Worm (Caenorhabditis elegans): Measurements from ENCODE around the gene egl-20.

egl-20 gene

DNA sequence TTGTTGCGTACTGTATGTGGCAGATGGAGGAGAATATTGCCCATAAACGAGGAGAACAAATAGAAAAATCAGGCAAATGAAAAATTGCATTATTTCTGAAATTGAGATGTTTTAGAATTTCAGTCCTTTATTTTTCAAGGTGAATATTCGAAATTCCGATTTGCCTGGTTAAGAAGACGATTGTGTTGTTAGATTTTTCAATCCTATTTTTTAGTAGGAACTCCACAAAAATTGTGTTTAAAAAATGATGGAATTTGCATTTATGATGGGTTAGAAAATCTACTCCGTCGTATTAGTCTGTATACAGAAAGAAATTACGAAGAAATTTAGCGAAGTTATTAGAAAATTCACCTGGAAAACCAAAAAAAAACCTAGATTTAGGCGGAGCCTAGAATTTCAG is at the start of gene egl-20:
Gene egl-20, minus strand, starts transcription at position 101 of the 400 bp plus-strand sequence.
- TF ChIP-seq tag-97 (GFP tag; IDR thresholded peaks at IDR 0.05) (no peak), ZK546.5 (tag; optimal IDR thresholded peaks at IDR 0.05) (no peak)

DNA sequence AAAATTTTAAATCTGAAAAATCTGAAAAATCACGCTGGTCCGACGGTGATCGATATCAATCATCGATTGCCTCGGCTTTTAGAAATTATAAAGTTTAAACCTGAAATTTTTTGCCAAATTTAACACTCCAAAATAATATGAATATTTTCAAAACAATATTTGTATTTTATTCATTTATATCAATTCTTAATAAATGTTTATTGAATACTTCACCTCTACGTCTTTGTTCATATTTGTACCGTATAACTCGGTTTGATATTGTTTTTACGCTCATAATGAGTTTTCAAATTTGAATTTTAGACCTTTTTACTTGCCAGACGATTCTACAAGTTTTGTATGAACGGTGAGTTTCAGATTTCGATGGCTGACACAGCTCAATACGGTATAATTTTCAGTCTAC is 49.4 kb upstream of the egl-20 start, which contains the start of the genes K07F5.15 and K07F5.22:
Gene K07F5.15, plus strand, starts transcription at position 301 of the 400 bp plus-strand sequence.
Gene K07F5.22, plus strand, starts transcription at position 301 of the 400 bp plus-strand sequence.
- TF ChIP-seq ceh-28 (tag; optimal IDR thresholded peaks at IDR 0.05): no peak
- no peak for TF ChIP-seq nhr-48 (tag; optimal IDR thresholded peaks at IDR 0.05)
- no peak for TF ChIP-seq nhr-25 (tag; optimal IDR thresholded peaks at IDR 0.05; ENCODE audit: borderline replicate concordance, insufficient read depth)
- no peak for TF ChIP-seq nhr-10 (tag; optimal IDR thresholded peaks at IDR 0.05)
- TF ChIP-seq ZK546.5 (tag; optimal IDR thresholded peaks at IDR 0.05): no peak
- no peak for TF ChIP-seq ztf-11 (tag; optimal IDR thresholded peaks at IDR 0.05)
- TF ChIP-seq ceh-82 (tag; optimal IDR thresholded peaks at IDR 0.05): no peak
- no peak for TF ChIP-seq zfp-2 (tag; optimal IDR thresholded peaks at IDR 0.05)
- TF ChIP-seq lin-39 (tag; optimal IDR thresholded peaks at IDR 0.05): no peak
- TF ChIP-seq lin-15B (tag; optimal IDR thresholded peaks at IDR 0.05): no peak
- TF ChIP-seq mxl-3 (GFP tag; optimal IDR thresholded peaks at IDR 0.05): no peak
- no peak for TF ChIP-seq nhr-11 (tag; optimal IDR thresholded peaks at IDR 0.05)
- no peak for TF ChIP-seq php-3 (GFP tag; IDR thresholded peaks at IDR 0.05)
- TF ChIP-seq duxl-1 (tag; optimal IDR thresholded peaks at IDR 0.05; ENCODE audit: poor library complexity): no peak
- TF ChIP-seq daf-8 (GFP tag; IDR thresholded peaks at IDR 0.05): no peak
- no peak for TF ChIP-seq jun-1 (tag; optimal IDR thresholded peaks at IDR 0.05)
- TF ChIP-seq mxl-2 (GFP tag; conservative IDR thresholded peaks at IDR 0.05): no peak

DNA sequence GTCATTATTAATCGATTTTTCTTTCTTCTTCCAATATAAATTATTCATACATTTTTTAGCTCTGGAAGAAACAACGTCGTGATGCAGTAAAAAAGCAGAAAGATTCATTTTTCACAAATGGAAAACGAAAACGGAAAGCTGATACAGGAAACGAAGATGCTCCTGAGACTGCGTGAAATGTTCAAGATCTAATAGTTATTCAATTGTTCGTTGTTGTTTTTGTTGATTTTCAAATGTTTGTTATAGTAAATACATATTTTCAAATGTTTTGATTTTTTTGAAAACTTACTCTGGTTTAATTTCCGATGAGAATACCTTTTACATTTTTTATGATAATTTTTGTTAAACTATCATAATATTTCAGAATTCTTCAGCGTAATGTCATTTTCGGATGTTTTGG is 48.5 kb upstream of the egl-20 start, which contains the start of gene K07F5.16:
Gene K07F5.16, plus strand, starts transcription at position 301 of the 400 bp plus-strand sequence.
- no peak for TF ChIP-seq daf-8 (GFP tag; IDR thresholded peaks at IDR 0.05)
- TF ChIP-seq F26F4.8 (GFP tag; conservative IDR thresholded peaks at IDR 0.05): no peak
- TF ChIP-seq nhr-102 (tag; optimal IDR thresholded peaks at IDR 0.05): no peak
- TF ChIP-seq zip-2 (tag; optimal IDR thresholded peaks at IDR 0.05): no peak
- no peak for TF ChIP-seq arid-1 (GFP tag; conservative IDR thresholded peaks at IDR 0.05)
- TF ChIP-seq lin-29 (GFP tag; IDR thresholded peaks at IDR 0.05): no peak
- TF ChIP-seq nhr-28 (tag; optimal IDR thresholded peaks at IDR 0.05): no peak
- TF ChIP-seq sdz-12 (GFP tag; optimal IDR thresholded peaks at IDR 0.05): no peak
- TF ChIP-seq hmg-1.1 (GFP tag; IDR thresholded peaks at IDR 0.05): no peak
- no peak for TF ChIP-seq egl-43 (GFP tag; IDR thresholded peaks at IDR 0.05)

DNA sequence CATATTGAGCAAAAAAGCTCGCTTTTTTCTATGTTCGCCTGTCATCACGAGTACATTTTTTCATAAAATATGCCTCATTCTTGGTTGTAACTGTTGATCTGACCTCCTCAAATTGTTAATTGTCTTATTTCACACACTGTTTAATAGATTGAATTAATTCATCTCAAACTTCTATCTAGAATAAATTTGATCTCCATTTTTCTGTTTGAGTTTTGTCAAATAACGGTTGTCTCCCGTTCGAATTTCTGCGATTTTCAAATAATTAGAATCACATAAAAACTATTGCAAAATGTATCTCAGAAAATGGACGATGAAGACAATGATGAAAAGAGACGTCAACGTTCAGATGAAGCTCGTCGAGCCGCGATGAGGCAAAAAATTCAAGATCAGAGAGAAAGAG is 46.6 kb upstream of the egl-20 start, which contains the start of gene K07F5.14:
Gene K07F5.14, plus strand, starts transcription at position 301 of the 400 bp plus-strand sequence.
- TF ChIP-seq nhr-111 (GFP tag; optimal IDR thresholded peaks at IDR 0.05) (no peak), T20F7.1 (GFP tag; optimal IDR thresholded peaks at IDR 0.05) (no peak), gei-8 (GFP tag; optimal IDR thresholded peaks at IDR 0.05) (no peak), Y105C5A.15 (GFP tag; IDR thresholded peaks at IDR 0.05) (no peak)

DNA sequence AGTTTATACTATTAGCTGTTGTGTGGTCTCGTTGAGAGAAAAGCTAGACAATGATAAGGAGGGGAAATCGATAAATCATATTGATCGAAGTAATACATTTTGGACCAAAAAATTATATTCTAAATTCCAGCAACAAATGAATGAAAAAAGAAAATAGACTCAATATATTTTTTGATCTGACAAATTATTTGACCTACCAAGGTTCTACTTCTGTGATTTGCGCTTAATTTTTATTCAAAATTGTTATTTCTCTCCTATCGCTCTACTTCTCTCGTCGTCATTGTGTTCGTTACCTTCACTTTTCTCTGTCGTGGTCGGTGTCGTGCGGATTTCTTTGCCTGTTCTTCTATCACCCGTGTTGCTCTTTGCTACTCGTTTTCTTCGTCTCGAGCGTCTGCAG is 43.6 kb upstream of the egl-20 start:
- TF ChIP-seq ceh-20 (GFP tag; IDR thresholded peaks at IDR 0.05) (no peak), mep-1 (tag; optimal IDR thresholded peaks at IDR 0.05) (no peak), ctbp-1 (GFP tag; IDR thresholded peaks at IDR 0.05) (no peak), gei-8 (GFP tag; optimal IDR thresholded peaks at IDR 0.05) (no peak), snpc-1.2 (GFP tag; IDR thresholded peaks at IDR 0.05) (no peak), attf-4 (tag; optimal IDR thresholded peaks at IDR 0.05) (no peak), nhr-237 (tag; optimal IDR thresholded peaks at IDR 0.05) (no peak), ceh-44 (GFP tag; IDR thresholded peaks at IDR 0.05) (no peak), vab-7 (GFP tag; IDR thresholded peaks at IDR 0.05) (no peak), Y75B8A.6 (GFP tag; IDR thresholded peaks at IDR 0.05) (no peak), hlh-30 (tag; optimal IDR thresholded peaks at IDR 0.05; ENCODE audit: insufficient read depth) (no peak), madf-9 (GFP tag; conservative IDR thresholded peaks at IDR 0.05) (no peak), Y5F2A.4 (GFP tag; optimal IDR thresholded peaks at IDR 0.05) (no peak), daf-8 (GFP tag; IDR thresholded peaks at IDR 0.05) (no peak), daf-12 (tag; optimal IDR thresholded peaks at IDR 0.05) (no peak), lsy-2 (tag; optimal IDR thresholded peaks at IDR 0.05) (no peak)

Data from whole organism, L4 larva.